Fruit fly (Drosophila melanogaster): ENCODE measurements around the gene tai.

tai gene

dm6 chr2L:9149426-9149825 is 17.2 kb upstream of the tai start:
- TF ChIP-seq noc (tag; optimal IDR thresholded peaks at IDR 0.05): no peak

- no peak for TF ChIP-seq noc (tag; optimal IDR thresholded peaks at IDR 0.05)
These were observed 16.5 kb upstream of the tai start for dm6 chr2L:9150112-9150511.

- TF ChIP-seq noc (tag; optimal IDR thresholded peaks at IDR 0.05): no peak
These were observed 15.8 kb upstream of the tai start for dm6 chr2L:9150805-9151204.

dm6 chr2L:9157770-9158169 is 8.8 kb upstream of the tai start:
- TF ChIP-seq noc (tag; optimal IDR thresholded peaks at IDR 0.05): no peak

- no peak for TF ChIP-seq noc (tag; optimal IDR thresholded peaks at IDR 0.05)
These were observed 8.2 kb upstream of the tai start for dm6 chr2L:9158341-9158740.

- no peak for TF ChIP-seq noc (tag; optimal IDR thresholded peaks at IDR 0.05)
These were observed 6.5 kb upstream of the tai start for dm6 chr2L:9160090-9160489.

dm6 chr2L:9163935-9164334 is 2.6 kb upstream of the tai start, which contains the start of gene CG13108:
CG13108 (plus strand) TSS chr2L:9164235.
- TF ChIP-seq noc (tag; optimal IDR thresholded peaks at IDR 0.05): no peak

dm6 chr2L:9164797-9165196 is 1.8 kb upstream of the tai start:
- TF ChIP-seq noc (tag; optimal IDR thresholded peaks at IDR 0.05): no peak

- no peak for TF ChIP-seq noc (tag; optimal IDR thresholded peaks at IDR 0.05)
These were observed 423 bp downstream of the tai start for dm6 chr2L:9167001-9167400.

- TF ChIP-seq noc (tag; optimal IDR thresholded peaks at IDR 0.05): peak; percentile 80
These were observed 1.6 kb downstream of the tai start for dm6 chr2L:9168014-9168651.

- no peak for TF ChIP-seq noc (tag; optimal IDR thresholded peaks at IDR 0.05)
These were observed 6.3 kb downstream of the tai start for dm6 chr2L:9172866-9173265.

dm6 chr2L:9173343-9173742 is 6.8 kb downstream of the tai start:
- peak; percentile 56 for TF ChIP-seq noc (tag; optimal IDR thresholded peaks at IDR 0.05)

dm6 chr2L:9173857-9174593 is 7.4 kb downstream of the tai start:
- TF ChIP-seq noc (tag; optimal IDR thresholded peaks at IDR 0.05): no peak

- peak; percentile 49 for TF ChIP-seq noc (tag; optimal IDR thresholded peaks at IDR 0.05)
These were observed 8.6 kb downstream of the tai start for dm6 chr2L:9175172-9175571.

- peak; percentile 54 for TF ChIP-seq noc (tag; optimal IDR thresholded peaks at IDR 0.05)
These were observed 9.6 kb downstream of the tai start for dm6 chr2L:9176114-9176553.

- TF ChIP-seq noc (tag; optimal IDR thresholded peaks at IDR 0.05): no peak
These were observed 10.2 kb downstream of the tai start for dm6 chr2L:9176791-9177190.

- no peak for TF ChIP-seq noc (tag; optimal IDR thresholded peaks at IDR 0.05)
These were observed 12.0 kb downstream of the tai start for dm6 chr2L:9178445-9179122.
